Fruit fly (Drosophila melanogaster) S2 (cell line): Measurements from ENCODE around the gene Ist1.

ENCODE experiments used
- CG8478 ChIP-seq: fragments of >200 bp; optimal IDR thresholded peaks from 2 replicates; lab custom pipeline; 2018
- CTCF ChIP-seq, 2 experiments: fragments of >200 bp; optimal IDR thresholded peaks; 2 replicates each; lab custom pipeline; 2018

Ist1 gene

DNA sequence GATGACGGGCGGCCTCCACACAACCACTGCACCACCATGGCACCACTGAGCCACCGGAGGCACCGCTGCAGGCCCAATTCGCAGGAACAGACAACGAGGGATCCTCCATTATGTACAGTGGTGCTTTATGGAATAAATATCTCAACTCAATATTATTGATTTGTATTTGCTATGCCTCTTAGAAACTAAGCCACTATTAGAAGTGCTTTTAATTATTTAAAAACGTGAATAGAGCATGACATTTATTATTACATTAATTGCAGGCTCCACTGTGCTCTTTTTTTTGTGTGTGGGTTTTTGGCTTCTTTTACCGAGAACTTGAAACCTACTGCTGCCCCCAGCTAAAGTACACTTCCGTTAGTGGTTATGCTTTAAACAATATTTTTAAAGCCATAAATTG, 14.9 kb upstream of the Ist1 start:
- no peak for TF ChIP-seq CTCF (optimal IDR thresholded peaks at IDR 0.05; lab: Kevin White, UChicago)
- no peak for TF ChIP-seq CG8478 (lab: Kevin White, UChicago)

dm6 chr3L:6767153-6767552, 10.9 kb upstream of the Ist1 start:
- TF ChIP-seq CG8478 (lab: Kevin White, UChicago) (no peak), CTCF (optimal IDR thresholded peaks at IDR 0.05; lab: Kevin White, UChicago) (no peak)

dm6 chr3L:6764535-6765187, 8.4 kb upstream of the Ist1 start:
- TF ChIP-seq CTCF (optimal IDR thresholded peaks at IDR 0.05; lab: Kevin White, UChicago) = no peak
- TF ChIP-seq CG8478 (lab: Kevin White, UChicago) = no peak

DNA sequence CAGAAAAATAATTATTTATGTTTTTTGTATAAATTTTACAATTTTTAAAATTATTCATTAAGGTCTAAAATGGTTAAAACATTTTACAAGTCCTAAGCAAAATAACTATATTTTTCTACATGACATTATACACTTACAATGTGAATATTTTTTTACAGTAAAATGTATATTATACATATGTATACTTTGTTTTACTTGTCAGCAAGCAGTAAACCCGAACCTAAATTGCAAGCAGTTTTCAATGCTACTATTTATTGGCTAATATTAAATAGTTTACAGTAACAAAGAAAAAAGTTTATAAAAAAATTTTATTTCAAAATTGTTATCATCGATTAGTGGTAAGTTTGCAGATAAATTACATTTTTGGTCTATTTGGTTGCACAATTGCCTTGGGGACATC, 7.5 kb upstream of the Ist1 start:
- no peak for TF ChIP-seq CG8478 (lab: Kevin White, UChicago)
- peak in 1 of 2 experiments; percentile 35 for TF ChIP-seq CTCF (optimal IDR thresholded peaks at IDR 0.05; lab: Kevin White, UChicago)

- TF ChIP-seq CTCF (optimal IDR thresholded peaks at IDR 0.05; lab: Kevin White, UChicago) (no peak), CG8478 (lab: Kevin White, UChicago) (no peak)
Observed at dm6 chr3L:6763146-6763545, 6.8 kb upstream of the Ist1 start, which contains the start of gene Rsph3. Gene Rsph3 (minus strand): TSS chr3L:6763246.

- TF ChIP-seq CG8478 (lab: Kevin White, UChicago) = no peak
- TF ChIP-seq CTCF (optimal IDR thresholded peaks at IDR 0.05; lab: Kevin White, UChicago) = peak; percentile 93
Observed at dm6 chr3L:6752278-6753096, 3.8 kb downstream of the Ist1 start, which contains the start of the genes velo and Sbds. Gene velo (minus strand): TSS chr3L:6752752. Gene Sbds (plus strand): TSS chr3L:6752913.

DNA sequence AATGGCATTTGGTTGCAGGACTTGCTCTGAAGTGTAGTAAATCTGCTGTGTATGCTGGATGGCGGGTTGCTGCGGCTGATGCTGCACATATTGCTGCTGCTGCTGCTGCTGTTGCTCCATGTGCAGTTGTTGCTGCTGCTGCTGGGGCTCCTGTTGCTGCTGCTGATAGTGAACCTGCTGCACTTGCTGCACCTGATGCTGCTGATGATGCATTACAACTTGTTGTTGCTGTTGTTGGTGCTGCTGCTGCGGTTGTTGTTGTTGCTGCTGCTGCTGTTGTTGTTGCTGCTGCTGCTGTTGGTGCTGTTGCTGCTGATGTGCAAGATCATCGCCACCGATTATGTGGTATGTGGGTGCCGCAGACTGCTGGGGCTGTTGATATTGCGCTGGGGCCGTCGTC, 5.5 kb downstream of the Ist1 start:
- TF ChIP-seq CTCF (optimal IDR thresholded peaks at IDR 0.05; lab: Kevin White, UChicago) (no peak), CG8478 (lab: Kevin White, UChicago) (no peak)

dm6 chr3L:6747127-6747526, 9.2 kb downstream of the Ist1 start:
- TF ChIP-seq CTCF (optimal IDR thresholded peaks at IDR 0.05; lab: Kevin White, UChicago) (peak; percentile 97), CG8478 (lab: Kevin White, UChicago) (no peak)

DNA sequence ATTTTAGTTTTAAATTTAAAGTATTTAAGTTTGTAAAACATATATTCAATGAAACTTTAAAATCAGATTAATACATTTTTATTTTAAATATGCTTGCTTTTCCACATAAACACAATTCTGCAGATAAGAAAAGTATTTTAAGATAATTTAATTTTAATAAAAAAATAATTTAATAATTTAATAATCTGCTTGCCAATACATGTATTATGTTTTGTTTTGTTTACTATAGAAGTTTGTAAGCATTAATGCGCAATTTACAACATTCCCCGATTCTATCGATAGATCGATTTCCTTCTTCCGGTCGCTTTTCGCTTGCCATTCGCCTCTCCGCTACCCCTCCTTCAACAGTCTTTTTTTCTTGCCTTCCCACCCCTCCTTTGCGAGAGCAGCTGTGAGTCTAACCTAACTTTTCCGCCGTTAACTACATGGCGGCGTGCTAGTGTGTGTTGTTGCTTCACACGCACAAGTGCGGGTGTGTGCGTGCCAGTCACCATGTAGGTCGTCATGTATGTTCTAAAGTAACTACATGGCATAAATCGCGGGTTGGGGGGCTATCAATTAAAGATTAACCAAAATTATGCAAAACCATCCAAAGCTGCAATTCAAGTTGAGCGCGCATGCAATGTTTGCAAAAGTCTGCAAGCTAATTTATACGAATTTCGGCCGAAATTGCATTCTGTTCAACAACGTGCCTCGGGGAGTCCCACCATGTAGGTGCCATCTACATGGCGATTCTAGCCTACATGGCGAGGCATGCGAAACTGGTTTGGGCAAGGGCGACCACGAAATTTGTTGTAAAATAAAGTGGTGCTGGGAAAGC, 12.7 kb downstream of the Ist1 start:
- TF ChIP-seq CTCF (optimal IDR thresholded peaks at IDR 0.05; lab: Kevin White, UChicago) (peak; percentile 64 to 79), CG8478 (lab: Kevin White, UChicago) (no peak)

DNA sequence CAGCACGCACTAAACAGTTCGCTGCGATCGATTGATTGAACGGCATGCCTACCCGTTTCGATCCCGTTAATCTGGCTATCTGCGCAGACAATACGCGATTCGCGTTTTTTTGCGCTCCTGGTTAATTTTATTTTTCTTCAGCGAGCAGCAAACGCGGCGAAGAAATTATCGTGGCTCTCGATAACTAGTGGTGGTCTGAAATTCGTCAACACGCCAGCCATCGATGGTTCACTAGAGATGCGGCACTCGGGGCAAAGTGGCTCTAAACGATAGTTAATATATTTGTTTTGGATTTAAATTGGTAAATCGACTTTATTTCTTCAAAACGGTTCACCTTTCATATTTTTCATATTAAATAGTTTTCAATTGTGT, 13.3 kb downstream of the Ist1 start, which contains the start of gene dikar:
dikar (minus strand) TSS at position 191 of the 372 bp plus-strand sequence.
- TF ChIP-seq CG8478 (lab: Kevin White, UChicago) (no peak), CTCF (optimal IDR thresholded peaks at IDR 0.05; lab: Kevin White, UChicago) (peak in 1 of 2 experiments; percentile 40)

dm6 chr3L:6742110-6742718, 14.1 kb downstream of the Ist1 start:
- peak; percentile 0 for TF ChIP-seq CG8478 (lab: Kevin White, UChicago)
- peak; percentile 32 to 60 for TF ChIP-seq CTCF (optimal IDR thresholded peaks at IDR 0.05; lab: Kevin White, UChicago)

DNA sequence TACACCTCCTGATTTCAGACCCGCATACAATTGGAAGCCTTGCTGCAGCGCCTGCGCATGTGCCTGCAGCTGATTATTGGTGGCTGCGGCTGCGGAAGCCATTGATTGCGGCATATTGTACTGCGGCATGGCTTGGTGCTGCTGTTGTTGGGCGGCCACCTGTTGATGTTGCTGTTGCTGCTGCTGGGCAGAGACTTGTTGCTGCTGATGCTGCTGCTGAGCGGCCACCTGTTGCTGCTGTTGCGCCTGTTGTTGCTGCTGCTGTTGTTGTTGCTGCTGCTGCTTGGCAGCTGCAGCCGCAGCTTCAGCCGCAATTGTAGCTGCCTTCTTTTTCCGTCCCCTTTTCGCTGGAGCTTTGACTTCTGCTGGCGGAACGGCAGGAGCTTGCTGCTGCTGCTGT, 25.2 kb downstream of the Ist1 start:
- TF ChIP-seq CG8478 (lab: Kevin White, UChicago) (no peak), CTCF (optimal IDR thresholded peaks at IDR 0.05; lab: Kevin White, UChicago) (no peak)

- no peak for TF ChIP-seq CG8478 (lab: Kevin White, UChicago)
- TF ChIP-seq CTCF (optimal IDR thresholded peaks at IDR 0.05; lab: Kevin White, UChicago) = no peak
Observed at dm6 chr3L:6724511-6724910, 31.8 kb downstream of the Ist1 start.

dm6 chr3L:6723338-6723737, 33.0 kb downstream of the Ist1 start:
- TF ChIP-seq CTCF (optimal IDR thresholded peaks at IDR 0.05; lab: Kevin White, UChicago) = no peak
- no peak for TF ChIP-seq CG8478 (lab: Kevin White, UChicago)
